Worm (Caenorhabditis elegans): ENCODE measurements around the gene C16D2.1.

DNA sequence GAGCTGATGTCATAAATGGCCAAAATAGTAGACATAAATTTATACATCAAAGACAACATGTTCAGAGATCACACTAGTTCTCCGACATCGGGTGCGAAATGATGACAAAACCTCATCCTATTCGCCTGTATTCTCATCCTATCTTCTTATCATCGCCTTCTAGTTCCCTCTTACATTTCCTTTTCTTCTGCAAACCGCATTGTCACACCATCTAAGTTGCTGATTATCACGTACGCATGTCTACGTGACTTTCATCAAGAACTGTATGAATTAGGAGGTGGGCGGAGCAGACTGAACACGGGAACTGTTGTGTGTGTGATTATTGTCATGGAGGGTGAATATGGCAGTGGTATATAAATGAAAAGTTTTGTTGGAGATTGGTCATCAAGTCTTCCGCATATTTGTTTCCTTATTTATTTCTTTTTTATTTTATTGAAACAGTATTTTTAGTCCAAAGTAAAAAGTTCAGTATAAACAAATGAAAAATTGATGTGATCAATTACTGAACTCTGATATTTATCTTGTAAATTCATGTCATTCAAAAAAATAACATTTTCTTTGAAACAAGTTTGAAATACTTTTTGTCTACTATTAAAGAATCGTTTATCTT is 28.8 kb downstream of the C16D2.1 start:
- TF ChIP-seq syd-9 (tag; optimal IDR thresholded peaks at IDR 0.05) (no peak), K02D7.2 (tag; optimal IDR thresholded peaks at IDR 0.05) (no peak), hlh-15 (tag; optimal IDR thresholded peaks at IDR 0.05) (no peak), ama-1 (optimal IDR thresholded peaks at IDR 0.05) (no peak), pha-4 (tag; optimal IDR thresholded peaks at IDR 0.05) (no peak), ceh-19 (GFP tag; optimal IDR thresholded peaks at IDR 0.05) (no peak), unc-86 (tag; optimal IDR thresholded peaks at IDR 0.05) (no peak)

Data from whole organism, late embryonic.